Fruit fly (Drosophila melanogaster) whole organism, embryonic: Measurements from ENCODE around the gene CG10254.

ENCODE experiments used
- Adf1 ChIP-seq: fragments of 200-800 bp; sonication (Bioruptor generic); IDR thresholded peaks from 2 replicates; pipeline ENCODE4 v1.3.6; 2022; ENCODE audit warnings: missing biosample characterization, missing genetic modification characterization
- Bdp1 ChIP-seq: fragments of 200-800 bp; sonication (Bioruptor generic); optimal IDR thresholded peaks from 3 replicates; lab custom pipeline; 2016; ENCODE audit warnings: missing biosample characterization, missing genetic modification characterization
- Bteb2 ChIP-seq: fragments of 200-800 bp; sonication (Bioruptor generic); optimal IDR thresholded peaks from 2 replicates; lab custom pipeline; 2016; ENCODE audit warnings: missing biosample characterization, missing genetic modification characterization
- CG12942 ChIP-seq: fragments of 200-800 bp; sonication (Bioruptor generic); optimal IDR thresholded peaks from 3 replicates; lab custom pipeline; 2016; ENCODE audit warnings: missing biosample characterization, missing genetic modification characterization
- CG13123 ChIP-seq: fragments of 200-800 bp; sonication (Bioruptor generic); optimal IDR thresholded peaks from 2 replicates; lab custom pipeline; 2016; ENCODE audit warnings: missing biosample characterization, missing genetic modification characterization
- CG13775 ChIP-seq: fragments of 200-800 bp; sonication (Bioruptor generic); optimal IDR thresholded peaks from 3 replicates; lab custom pipeline; 2017; ENCODE audit warnings: missing biosample characterization, mild to moderate bottlenecking, missing genetic modification characterization
- CG14667 ChIP-seq: fragments of 200-800 bp; sonication (Bioruptor generic); IDR thresholded peaks from 2 replicates; pipeline ENCODE4 v1.3.6; 2022; ENCODE audit warnings: missing biosample characterization, missing genetic modification characterization
- CG15073 ChIP-seq: fragments of 200-800 bp; sonication (Bioruptor generic); optimal IDR thresholded peaks from 2 replicates; lab custom pipeline; 2016; ENCODE audit warnings: missing biosample characterization, missing genetic modification characterization
- CG16813 ChIP-seq: fragments of 200-800 bp; sonication (Bioruptor generic); IDR thresholded peaks from 3 replicates; pipeline ENCODE4 v1.3.6; 2022; ENCODE audit warnings: missing biosample characterization, missing genetic modification characterization; ENCODE audit not compliant: partially characterized antibody
- CG17328 ChIP-seq: fragments of 200-800 bp; sonication (Bioruptor generic); IDR thresholded peaks from 2 replicates; pipeline ENCODE4 v1.3.6; 2022; ENCODE audit warnings: missing biosample characterization, missing genetic modification characterization
- CG2120 ChIP-seq: fragments of 200-800 bp; sonication (Bioruptor generic); optimal IDR thresholded peaks from 3 replicates; lab custom pipeline; 2016; ENCODE audit warnings: missing biosample characterization, missing genetic modification characterization
- CG6175 ChIP-seq: fragments of 200-800 bp; sonication (Bioruptor generic); IDR thresholded peaks from 3 replicates; pipeline ENCODE4 v1.3.6; 2022; ENCODE audit warnings: missing biosample characterization, missing genetic modification characterization
- CG6272 ChIP-seq: fragments of 200-800 bp; sonication (Bioruptor generic); IDR thresholded peaks from 2 replicates; pipeline ENCODE4 v1.3.6; 2022; ENCODE audit warnings: missing biosample characterization, missing genetic modification characterization
- CG6765 ChIP-seq: fragments of 200-800 bp; sonication (Bioruptor generic); optimal IDR thresholded peaks from 3 replicates; lab custom pipeline; 2017; ENCODE audit warnings: missing biosample characterization, mild to moderate bottlenecking, missing genetic modification characterization
- CG7271 ChIP-seq: fragments of 200-800 bp; sonication (Bioruptor generic); optimal IDR thresholded peaks from 2 replicates; lab custom pipeline; 2018; ENCODE audit warnings: missing biosample characterization, mild to moderate bottlenecking, missing genetic modification characterization, moderate library complexity
- CG7357 ChIP-seq: fragments of 200-800 bp; sonication (Bioruptor generic); IDR thresholded peaks from 3 replicates; pipeline ENCODE4 v1.3.6; 2022; ENCODE audit warnings: missing biosample characterization, missing genetic modification characterization
- CG7745 ChIP-seq: fragments of 200-800 bp; sonication (Bioruptor generic); optimal IDR thresholded peaks from 2 replicates; lab custom pipeline; 2018; ENCODE audit warnings: missing biosample characterization, mild to moderate bottlenecking, missing genetic modification characterization, moderate library complexity
- CG8281 ChIP-seq: fragments of 200-800 bp; sonication (Bioruptor generic); optimal IDR thresholded peaks from 2 replicates; lab custom pipeline; 2018; ENCODE audit warnings: missing biosample characterization, mild to moderate bottlenecking, missing genetic modification characterization, moderate library complexity
- CG8290 ChIP-seq, 3 experiments: fragments of 200-800 bp; sonication (Bioruptor generic); optimal IDR thresholded peaks; 2 replicates each; lab custom pipeline; 2016 to 2019; ENCODE audit warnings: missing biosample characterization in 3 of 3, missing genetic modification characterization in 3 of 3, mild to moderate bottlenecking in 2 of 3, moderate library complexity in 1 of 3
- CkIIα-i1 ChIP-seq: fragments of 200-800 bp; sonication (Bioruptor generic); IDR thresholded peaks from 2 replicates; pipeline ENCODE4 v1.3.6; 2022; ENCODE audit warnings: missing biosample characterization, missing genetic modification characterization
- D19B ChIP-seq: fragments of 200-800 bp; sonication (Bioruptor generic); optimal IDR thresholded peaks from 2 replicates; lab custom pipeline; 2017; ENCODE audit warnings: missing biosample characterization, mild to moderate bottlenecking, missing genetic modification characterization
- Eip74EF ChIP-seq, 2 experiments: fragments of 200-800 bp in 1 of 2; fragments of >200 bp in 1 of 2; sonication (Bioruptor generic) in 1 of 2; optimal IDR thresholded peaks; 2 replicates each; lab custom pipeline; 2017 to 2019; ENCODE audit warnings: missing biosample characterization in 2 of 2, missing genetic modification characterization in 2 of 2, mild to moderate bottlenecking in 1 of 2, moderate library complexity in 1 of 2
- HmgZ ChIP-seq: fragments of 200-800 bp; sonication (Bioruptor generic); optimal IDR thresholded peaks from 2 replicates; lab custom pipeline; 2018; ENCODE audit warnings: missing biosample characterization, mild to moderate bottlenecking, missing genetic modification characterization
- Lhr ChIP-seq: fragments of 200-800 bp; sonication (Bioruptor generic); optimal IDR thresholded peaks from 3 replicates; lab custom pipeline; 2017; ENCODE audit warnings: mild to moderate bottlenecking, missing biosample characterization, missing genetic modification reagents, missing genetic modification characterization
- Mrtf ChIP-seq: fragments of 200-800 bp; sonication (Bioruptor generic); IDR thresholded peaks from 3 replicates; pipeline ENCODE4 v1.3.6; 2022; ENCODE audit warnings: missing biosample characterization, missing genetic modification characterization
- Nf-YC ChIP-seq: fragments of 200-800 bp; optimal IDR thresholded peaks from 3 replicates; lab custom pipeline; 2019; ENCODE audit warnings: missing biosample characterization, mild to moderate bottlenecking, missing genetic modification characterization, moderate library complexity
- Six4 ChIP-seq: fragments of 200-800 bp; sonication (Bioruptor generic); optimal IDR thresholded peaks from 2 replicates; lab custom pipeline; 2016; ENCODE audit warnings: missing biosample characterization, missing genetic modification characterization
- Tbp ChIP-seq: fragments of >200 bp; optimal IDR thresholded peaks from 2 replicates; lab custom pipeline; 2018; ENCODE audit warnings: missing biosample characterization, missing genetic modification characterization
- ac ChIP-seq: fragments of 200-800 bp; sonication (Bioruptor generic); optimal IDR thresholded peaks from 3 replicates; lab custom pipeline; 2017; ENCODE audit warnings: missing biosample characterization, mild to moderate bottlenecking, missing genetic modification characterization
- aop ChIP-seq: fragments of 200-800 bp; sonication (Bioruptor generic); IDR thresholded peaks from 2 replicates; pipeline ENCODE4 v1.3.6; 2022; ENCODE audit warnings: missing biosample characterization, missing genetic modification characterization
- bab2 ChIP-seq: fragments of 200-800 bp; sonication (Bioruptor generic); optimal IDR thresholded peaks from 2 replicates; lab custom pipeline; 2016; ENCODE audit warnings: missing biosample characterization, missing genetic modification characterization
- crc ChIP-seq: fragments of 200-800 bp; sonication (Bioruptor generic); optimal IDR thresholded peaks from 2 replicates; lab custom pipeline; 2016; ENCODE audit warnings: missing biosample characterization, missing genetic modification characterization
- dm ChIP-seq: fragments of 200-800 bp; sonication (Bioruptor generic); optimal IDR thresholded peaks from 3 replicates; lab custom pipeline; 2016; ENCODE audit warnings: missing biosample characterization, missing genetic modification characterization
- fu2 ChIP-seq: fragments of 200-800 bp; sonication (Bioruptor generic); optimal IDR thresholded peaks from 2 replicates; lab custom pipeline; 2016; ENCODE audit warnings: missing biosample characterization, missing genetic modification characterization
- lbe ChIP-seq: fragments of 200-800 bp; sonication (Bioruptor generic); optimal IDR thresholded peaks from 2 replicates; lab custom pipeline; 2016; ENCODE audit warnings: missing biosample characterization, mild to moderate bottlenecking, missing genetic modification characterization
- lov ChIP-seq, 2 experiments: fragments of 200-800 bp in 1 of 2; fragments of >200 bp in 1 of 2; sonication (Bioruptor generic) in 1 of 2; IDR thresholded peaks in 1 of 2; optimal IDR thresholded peaks in 1 of 2; 2 replicates in 1 of 2; 3 replicates in 1 of 2; pipeline versions ENCODE4 v1.3.6 to Lab custom; 2017 to 2022; ENCODE audit warnings: missing biosample characterization in 1 of 2, missing genetic modification characterization in 1 of 2
- maf-S ChIP-seq: fragments of 200-800 bp; sonication (Bioruptor generic); optimal IDR thresholded peaks from 2 replicates; lab custom pipeline; 2016; ENCODE audit warnings: missing biosample characterization, missing genetic modification characterization
- mirr ChIP-seq: fragments of 200-800 bp; sonication (Bioruptor generic); optimal IDR thresholded peaks from 3 replicates; lab custom pipeline; 2018; ENCODE audit warnings: missing biosample characterization, mild to moderate bottlenecking, missing genetic modification characterization
- mld ChIP-seq: fragments of 200-800 bp; sonication (Bioruptor generic); IDR thresholded peaks from 3 replicates; pipeline ENCODE4 v1.3.6; 2022; ENCODE audit warnings: missing biosample characterization, missing genetic modification characterization; ENCODE audit not compliant: partially characterized antibody
- otp ChIP-seq: fragments of 200-800 bp; sonication (Bioruptor generic); IDR thresholded peaks from 3 replicates; pipeline ENCODE4, ENCODE4 v1.3.6; 2022; ENCODE audit warnings: missing biosample characterization, missing genetic modification characterization
- pnt ChIP-seq: fragments of 200-800 bp; sonication (Bioruptor generic); optimal IDR thresholded peaks from 3 replicates; lab custom pipeline; 2016; ENCODE audit warnings: missing biosample characterization, missing genetic modification characterization
- ro ChIP-seq: fragments of 200-800 bp; sonication (Bioruptor generic); IDR thresholded peaks from 2 replicates; pipeline ENCODE4 v1.3.6; 2022; ENCODE audit warnings: missing biosample characterization, missing genetic modification characterization
- salm ChIP-seq: fragments of 200-800 bp; sonication (Bioruptor generic); optimal IDR thresholded peaks from 2 replicates; lab custom pipeline; 2018; ENCODE audit warnings: missing biosample characterization, mild to moderate bottlenecking, missing genetic modification characterization
- sim ChIP-seq: fragments of 200-800 bp; sonication (Bioruptor generic); IDR thresholded peaks from 2 replicates; pipeline ENCODE4 v1.3.6; 2022; ENCODE audit warnings: missing biosample characterization, missing genetic modification characterization
- sisA ChIP-seq: fragments of 200-800 bp; sonication (Bioruptor generic); IDR thresholded peaks from 2 replicates; pipeline ENCODE4 v1.3.6; 2022; ENCODE audit warnings: missing biosample characterization, missing genetic modification characterization
- slp2 ChIP-seq: fragments of 200-800 bp; sonication (Bioruptor generic); optimal IDR thresholded peaks from 2 replicates; lab custom pipeline; 2016; ENCODE audit warnings: missing biosample characterization, missing genetic modification characterization
- toy ChIP-seq: fragments of 200-800 bp; sonication (Bioruptor generic); IDR thresholded peaks from 2 replicates; pipeline ENCODE4 v1.3.6; 2022; ENCODE audit warnings: missing biosample characterization, missing genetic modification characterization
- trh ChIP-seq: fragments of 200-800 bp; sonication (Bioruptor generic); optimal IDR thresholded peaks from 2 replicates; lab custom pipeline; 2016; ENCODE audit warnings: missing biosample characterization, missing genetic modification characterization
- yki ChIP-seq: fragments of >200 bp; optimal IDR thresholded peaks from 3 replicates; lab custom pipeline; 2018

The CG10254 gene

dm6 chr3R:23678349-23679193, 16.2 kb downstream of the CG10254 start, which contains the start of gene GILT2 (continued):
- TF ChIP-seq Adf1 (GFP tag; lab: Robert Waterston, UW) (peak; percentile 76), pnt (GFP tag; lab: Kevin White, UChicago) (peak; percentile 43), aop (peak; percentile 55; the same call in 1 of the 2 replicates), ac (GFP tag; lab: Kevin White, UChicago) (peak; percentile 57), yki (lab: Kevin White, UChicago) (no peak), ro (GFP tag; lab: Robert Waterston, UW) (peak; percentile 70), CkIIα-i1 (GFP tag; lab: Robert Waterston, UW) (peak; percentile 45; the same call in 1 of the 2 replicates), Bdp1 (peak; percentile 49), Nf-YC (tag; lab: Kevin White, UChicago) (peak; percentile 78), Tbp (no peak), crc (GFP tag; lab: Kevin White, UChicago) (no peak), slp2 (no peak), CG15073 (GFP tag; lab: Kevin White, UChicago) (peak; percentile 15), CG2120 (GFP tag; lab: Kevin White, UChicago) (peak; percentile 89), bab2 (peak; percentile 54), lov (optimal IDR thresholded peaks at IDR 0.05; lab: Kevin White, UChicago) (no peak), lov (GFP tag; IDR thresholded peaks at IDR 0.05; lab: Robert Waterston, UW) (peak; percentile 89), CG6765 (peak; percentile 88), CG13123 (peak; percentile 54), toy (GFP tag; lab: Robert Waterston, UW) (peak; percentile 48), lbe (GFP tag; lab: Kevin White, UChicago) (peak; percentile 89), dm (GFP tag; lab: Kevin White, UChicago) (peak; percentile 28), Lhr (GFP tag; lab: Kevin White, UChicago) (peak; percentile 59), CG8281 (peak; percentile 78), Bteb2 (GFP tag; lab: Kevin White, UChicago) (peak; percentile 44), CG14667 (GFP tag; lab: Robert Waterston, UW) (peak; percentile 83), CG16813 (GFP tag; lab: Robert Waterston, UW) (no peak), CG13775 (GFP tag; lab: Kevin White, UChicago) (peak; percentile 88), Six4 (GFP tag; lab: Kevin White, UChicago) (peak; percentile 83), fu2 (GFP tag; lab: Kevin White, UChicago) (peak; percentile 2), sisA (GFP tag; lab: Robert Waterston, UW) (peak; percentile 90), maf-S (GFP tag; lab: Kevin White, UChicago) (peak; percentile 15), trh (GFP tag; lab: Kevin White, UChicago) (peak; percentile 84), CG12942 (GFP tag; lab: Kevin White, UChicago) (peak; percentile 85), CG17328 (GFP tag; lab: Robert Waterston, UW) (peak; percentile 94), sim (GFP tag; lab: Robert Waterston, UW) (peak; percentile 91), CG6272 (peak; percentile 91), CG7357 (GFP tag; lab: Robert Waterston, UW) (peak; percentile 86), CG6175 (peak; percentile 39; the same call in 1 of the 3 replicates), CG7271 (tag; lab: Kevin White, UChicago) (peak; percentile 87), Eip74EF (GFP tag; optimal IDR thresholded peaks at IDR 0.05; lab: Kevin White, UChicago) (peak in 1 of 2 experiments; percentile 95), mirr (peak; percentile 3), Mrtf (peak; percentile 87), HmgZ (peak; percentile 81), CG8290 (GFP tag; optimal IDR thresholded peaks at IDR 0.05; lab: Kevin White, UChicago) (peak; percentile 68), CG8290 (tag; optimal IDR thresholded peaks at IDR 0.05; lab: Kevin White, UChicago) (peak; percentile 1 to 68), otp (GFP tag; lab: Robert Waterston, UW) (peak; percentile 89), mld (GFP tag; lab: Robert Waterston, UW) (no peak), salm (tag; lab: Kevin White, UChicago) (peak; percentile 78), D19B (GFP tag; lab: Kevin White, UChicago) (peak; percentile 78), CG7745 (tag; lab: Kevin White, UChicago) (no peak)
